Worm (Caenorhabditis elegans): ENCODE results near the gene cct-5.
A peak's percentile ranks its signal among the peaks of the same experiment; 100 is the strongest.

The cct-5 gene

DNA sequence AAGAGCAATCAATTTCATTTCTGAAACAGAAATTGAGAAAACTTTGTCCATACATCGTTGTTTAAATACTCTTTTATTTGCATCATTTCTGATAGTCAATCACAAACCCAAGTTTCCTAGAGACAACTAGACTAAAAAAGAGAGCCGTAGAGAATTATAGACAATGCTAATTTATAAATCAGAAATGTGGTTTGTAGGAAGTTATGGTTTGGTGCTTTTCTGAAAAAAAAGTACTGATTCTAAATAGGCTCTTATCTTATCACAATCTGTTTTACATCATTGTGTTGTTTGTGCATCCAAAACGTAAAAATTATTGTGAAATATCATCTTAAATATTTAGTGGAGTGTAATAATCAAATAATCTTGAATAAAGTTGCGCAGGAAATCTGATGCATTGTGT is 32.7 kb upstream of the cct-5 start, which contains the start of gene ugt-62:
TSS of gene ugt-62 (minus strand) at position 20 of the 400 bp plus-strand sequence.
- TF ChIP-seq ceh-16 (tag; optimal IDR thresholded peaks at IDR 0.05) (no peak), lin-13 (GFP tag; optimal IDR thresholded peaks at IDR 0.05) (no peak), sma-9 (GFP tag; optimal IDR thresholded peaks at IDR 0.05) (peak; percentile 40), sma-9 (tag; optimal IDR thresholded peaks at IDR 0.05) (no peak), nhr-11 (tag; optimal IDR thresholded peaks at IDR 0.05) (no peak), nhr-25 (tag; optimal IDR thresholded peaks at IDR 0.05) (no peak), nhr-237 (tag; optimal IDR thresholded peaks at IDR 0.05) (no peak), elt-1 (tag; optimal IDR thresholded peaks at IDR 0.05) (no peak), fos-1 (tag; optimal IDR thresholded peaks at IDR 0.05) (peak; percentile 70), lin-11 (tag; optimal IDR thresholded peaks at IDR 0.05) (no peak), F13H6.1 (tag; optimal IDR thresholded peaks at IDR 0.05) (no peak), nhr-129 (tag; optimal IDR thresholded peaks at IDR 0.05) (peak; percentile 38), crh-2 (tag; optimal IDR thresholded peaks at IDR 0.05) (peak; percentile 58), lsy-2 (tag; optimal IDR thresholded peaks at IDR 0.05) (no peak), gmeb-1 (tag; optimal IDR thresholded peaks at IDR 0.05) (no peak), skn-1 (tag; optimal IDR thresholded peaks at IDR 0.05) (no peak), nhr-23 (tag; optimal IDR thresholded peaks at IDR 0.05) (no peak)

ce11 chrIII:4530968-4531367 is 23.1 kb upstream of the cct-5 start:
- no peak for TF ChIP-seq elt-3 (tag; optimal IDR thresholded peaks at IDR 0.05)
- TF ChIP-seq ama-1 (optimal IDR thresholded peaks at IDR 0.05): no peak
- TF ChIP-seq ceh-82 (tag; optimal IDR thresholded peaks at IDR 0.05): no peak
- TF ChIP-seq nhr-25 (tag; optimal IDR thresholded peaks at IDR 0.05): no peak

DNA sequence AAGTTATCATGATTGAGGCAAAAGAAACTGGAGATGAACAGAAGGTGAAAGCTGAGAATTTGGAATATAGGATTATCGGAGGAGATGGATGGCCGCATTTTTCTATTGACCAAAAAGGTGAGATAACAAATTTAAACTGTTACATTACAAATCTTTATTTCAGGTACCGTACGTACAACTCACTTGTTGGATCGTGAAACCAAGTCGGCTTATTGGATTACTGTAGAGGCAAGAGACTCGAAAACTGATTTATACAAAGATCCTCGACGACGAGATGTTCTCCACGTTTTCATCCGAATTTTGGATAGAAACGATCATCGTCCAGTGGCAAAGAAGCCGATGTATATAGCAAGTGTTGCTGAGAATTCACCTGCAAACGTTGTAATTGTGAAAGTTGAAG is 18.1 kb upstream of the cct-5 start:
- TF ChIP-seq egl-27 (tag; optimal IDR thresholded peaks at IDR 0.05): no peak
- TF ChIP-seq F13H6.1 (tag; optimal IDR thresholded peaks at IDR 0.05): no peak
- TF ChIP-seq nhr-11 (tag; optimal IDR thresholded peaks at IDR 0.05): no peak
- no peak for TF ChIP-seq nhr-12 (tag; optimal IDR thresholded peaks at IDR 0.05)
- no peak for TF ChIP-seq R02D3.7 (tag; optimal IDR thresholded peaks at IDR 0.05)
- no peak for TF ChIP-seq nhr-23 (tag; optimal IDR thresholded peaks at IDR 0.05)
- TF ChIP-seq nhr-129 (tag; optimal IDR thresholded peaks at IDR 0.05): no peak
- no peak for TF ChIP-seq ztf-11 (tag; optimal IDR thresholded peaks at IDR 0.05)
- TF ChIP-seq lsy-2 (tag; optimal IDR thresholded peaks at IDR 0.05): no peak
- no peak for TF ChIP-seq elt-3 (tag; optimal IDR thresholded peaks at IDR 0.05)
- no peak for TF ChIP-seq elt-1 (tag; optimal IDR thresholded peaks at IDR 0.05)
- TF ChIP-seq nhr-21 (tag; optimal IDR thresholded peaks at IDR 0.05): no peak
- no peak for TF ChIP-seq ceh-16 (tag; optimal IDR thresholded peaks at IDR 0.05)
- no peak for TF ChIP-seq peb-1 (tag; optimal IDR thresholded peaks at IDR 0.05)
- no peak for TF ChIP-seq gmeb-1 (tag; optimal IDR thresholded peaks at IDR 0.05)
- no peak for TF ChIP-seq mab-5 (tag; optimal IDR thresholded peaks at IDR 0.05)
- no peak for TF ChIP-seq sem-4 (tag; optimal IDR thresholded peaks at IDR 0.05)
- TF ChIP-seq unc-55 (GFP tag; optimal IDR thresholded peaks at IDR 0.05): no peak

DNA sequence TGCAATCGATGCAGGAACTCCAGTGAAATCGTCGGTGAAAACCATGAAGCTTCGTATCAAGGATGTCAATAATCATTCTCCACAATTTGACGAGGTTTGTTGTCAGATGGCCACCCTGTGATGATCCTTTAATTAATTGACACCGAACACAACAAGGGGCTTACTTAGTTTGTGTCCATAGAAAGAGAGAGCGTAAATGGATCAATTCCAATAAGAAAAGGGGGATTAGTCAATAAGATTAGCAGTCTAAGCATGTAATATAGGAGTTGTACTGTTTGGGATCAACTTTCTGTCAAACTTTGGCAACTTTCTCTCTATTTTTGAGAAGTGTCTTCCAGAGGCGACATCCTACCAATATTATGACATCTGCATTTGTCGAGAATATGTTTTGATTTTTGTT is 16.2 kb upstream of the cct-5 start:
- no peak for TF ChIP-seq mbf-1 (tag; optimal IDR thresholded peaks at IDR 0.05)

ce11 chrIII:4523411-4523810 is 15.5 kb upstream of the cct-5 start:
- no peak for TF ChIP-seq elt-3 (tag; optimal IDR thresholded peaks at IDR 0.05)
- TF ChIP-seq sem-4 (tag; optimal IDR thresholded peaks at IDR 0.05): no peak
- TF ChIP-seq lin-13 (GFP tag; optimal IDR thresholded peaks at IDR 0.05): no peak
- no peak for TF ChIP-seq crh-2 (tag; optimal IDR thresholded peaks at IDR 0.05)
- no peak for TF ChIP-seq snpc-4 (tag; optimal IDR thresholded peaks at IDR 0.05)
- peak; percentile 0 for TF ChIP-seq mab-5 (tag; optimal IDR thresholded peaks at IDR 0.05)
- no peak for TF ChIP-seq mdl-1 (tag; optimal IDR thresholded peaks at IDR 0.05)

DNA sequence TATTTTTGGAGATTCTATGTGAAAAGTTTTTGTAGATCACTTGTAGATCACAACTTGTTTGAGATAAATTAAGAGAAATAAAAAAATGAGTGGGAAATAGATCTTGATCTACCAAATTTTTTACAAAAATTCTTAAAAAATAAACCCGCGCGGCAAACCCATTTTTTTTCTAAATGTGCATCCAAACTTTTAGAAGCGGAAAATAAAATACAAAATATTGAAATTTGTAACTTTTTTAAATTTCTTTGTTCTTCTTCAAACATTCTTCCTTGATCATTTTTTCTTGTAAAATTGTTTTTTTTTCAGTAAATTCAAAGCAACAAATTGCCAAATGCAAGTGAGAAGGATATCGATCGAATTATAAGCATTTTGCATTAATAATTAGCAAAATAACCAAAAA is 12.1 kb upstream of the cct-5 start, which contains the start of gene cdh-4:
TSS of gene cdh-4 (plus strand) at position 301 of the 400 bp plus-strand sequence.
- TF ChIP-seq elt-1 (tag; optimal IDR thresholded peaks at IDR 0.05) (no peak), mbf-1 (tag; optimal IDR thresholded peaks at IDR 0.05) (no peak), ztf-11 (tag; optimal IDR thresholded peaks at IDR 0.05) (no peak), F13H6.1 (tag; optimal IDR thresholded peaks at IDR 0.05) (no peak), nhr-25 (tag; optimal IDR thresholded peaks at IDR 0.05) (no peak), skn-1 (tag; optimal IDR thresholded peaks at IDR 0.05) (no peak), C34F6.9 (tag; optimal IDR thresholded peaks at IDR 0.05) (no peak), nhr-77 (tag; optimal IDR thresholded peaks at IDR 0.05) (no peak)
